Worm (Caenorhabditis elegans) whole organism, young adult: ENCODE data around the gene siah-1.

Source experiments
- B0336.3 ChIP-seq: fragments of 200-800 bp; sonication (Bioruptor generic); IDR thresholded peaks from 2 replicates; pipeline ENCODE4 v1.3.6; 2022; ENCODE audit warnings: missing genetic modification characterization, missing compliant biosample characterization
- F49E8.2 ChIP-seq: sonication (generic microtip); optimal IDR thresholded peaks from 3 replicates; lab custom pipeline; 2017; ENCODE audit warnings: missing genetic modification characterization, mild to moderate bottlenecking, missing compliant biosample characterization, antibody characterized with exemption, moderate library complexity; ENCODE audit not compliant: insufficient read depth
- F52B5.7 ChIP-seq: sonication (generic microtip); optimal IDR thresholded peaks from 2 replicates; lab custom pipeline; 2016; ENCODE audit warnings: mild to moderate bottlenecking, missing genetic modification characterization, missing compliant biosample characterization
- Y67H2A.10 ChIP-seq: fragments of 200-800 bp; sonication (Bioruptor generic); conservative IDR thresholded peaks from 2 replicates; pipeline ENCODE4 v1.3.6; 2022; ENCODE audit warnings: missing genetic modification reagents, missing genetic modification characterization, missing compliant biosample characterization
- akir-1 ChIP-seq: fragments of 200-800 bp; sonication (Bioruptor generic); optimal IDR thresholded peaks from 2 replicates; lab custom pipeline; 2018; ENCODE audit warnings: mild to moderate bottlenecking, missing genetic modification characterization, moderate library complexity, missing compliant biosample characterization
- aptf-2 ChIP-seq: fragments of 200-800 bp; sonication (Bioruptor generic); conservative IDR thresholded peaks from 2 replicates; pipeline ENCODE4 v1.3.6; 2022; ENCODE audit warnings: missing genetic modification reagents, missing genetic modification characterization, missing compliant biosample characterization
- aptf-3 ChIP-seq: fragments of 200-800 bp; sonication (Bioruptor generic); IDR thresholded peaks from 2 replicates; pipeline ENCODE4 v1.3.6; 2022; ENCODE audit warnings: missing genetic modification characterization, missing compliant biosample characterization
- attf-3 ChIP-seq: fragments of 200-800 bp; sonication (Bioruptor generic); conservative IDR thresholded peaks from 2 replicates; pipeline ENCODE4 v1.3.6; 2022; ENCODE audit warnings: missing genetic modification reagents, missing genetic modification characterization, missing compliant biosample characterization
- attf-5 ChIP-seq: fragments of 200-800 bp; sonication (Bioruptor generic); optimal IDR thresholded peaks from 2 replicates; lab custom pipeline; 2018; ENCODE audit warnings: mild to moderate bottlenecking, missing genetic modification characterization, missing compliant biosample characterization
- bed-1 ChIP-seq: fragments of 200-800 bp; sonication (Bioruptor generic); IDR thresholded peaks from 2 replicates; pipeline ENCODE4 v1.3.6; 2022; ENCODE audit warnings: missing genetic modification reagents, missing genetic modification characterization, missing compliant biosample characterization
- ccch-3 ChIP-seq: fragments of 200-800 bp; sonication (Bioruptor generic); optimal IDR thresholded peaks from 2 replicates; lab custom pipeline; 2018; ENCODE audit warnings: mild to moderate bottlenecking, missing genetic modification characterization, missing compliant biosample characterization
- cebp-1 ChIP-seq, 2 experiments: fragments of 200-800 bp in 1 of 2; sonication (Bioruptor generic) in 1 of 2; sonication (generic microtip) in 1 of 2; IDR thresholded peaks in 1 of 2; optimal IDR thresholded peaks in 1 of 2; 2 replicates each; pipeline versions ENCODE4 v1.3.6 to Lab custom; 2017 to 2022; ENCODE audit warnings: missing compliant biosample characterization in 2 of 2, missing genetic modification characterization in 2 of 2, mild to moderate bottlenecking in 1 of 2, missing genetic modification reagents in 1 of 2, moderate library complexity in 1 of 2
- ceh-100 ChIP-seq: fragments of 200-800 bp; sonication (Bioruptor generic); IDR thresholded peaks from 2 replicates; pipeline ENCODE4 v1.3.6; 2022; ENCODE audit warnings: missing genetic modification reagents, missing genetic modification characterization, missing compliant biosample characterization
- ceh-40 ChIP-seq: fragments of 200-800 bp; sonication (Bioruptor generic); IDR thresholded peaks from 2 replicates; pipeline ENCODE4 v1.3.6; 2022; ENCODE audit warnings: missing genetic modification characterization, missing compliant biosample characterization
- ceh-79 ChIP-seq: sonication (generic microtip); optimal IDR thresholded peaks from 2 replicates; lab custom pipeline; 2017; ENCODE audit warnings: mild to moderate bottlenecking, missing genetic modification characterization, missing compliant biosample characterization
- dox-1 ChIP-seq: fragments of 200-800 bp; sonication (Bioruptor generic); IDR thresholded peaks from 2 replicates; pipeline ENCODE4 v1.3.6; 2022; ENCODE audit warnings: missing genetic modification reagents, missing genetic modification characterization, missing compliant biosample characterization
- dpl-1 ChIP-seq: fragments of 150-350 bp; optimal IDR thresholded peaks from 2 replicates; lab custom pipeline; 2014; ENCODE audit warnings: missing biosample characterization, missing genetic modification reagents, missing genetic modification characterization
- egl-44 ChIP-seq: fragments of 200-800 bp; sonication (Bioruptor generic); IDR thresholded peaks from 2 replicates; pipeline ENCODE4 v1.3.6; 2022; ENCODE audit warnings: missing genetic modification reagents, missing genetic modification characterization, missing compliant biosample characterization
- ekl-4 ChIP-seq: fragments of 200-800 bp; sonication (Bioruptor generic); IDR thresholded peaks from 2 replicates; pipeline ENCODE4 v1.3.6; 2022; ENCODE audit warnings: missing genetic modification reagents, missing genetic modification characterization, missing compliant biosample characterization
- ets-4 ChIP-seq: fragments of 200-800 bp; sonication (Bioruptor generic); optimal IDR thresholded peaks from 2 replicates; lab custom pipeline; 2018; ENCODE audit warnings: mild to moderate bottlenecking, missing genetic modification characterization, missing compliant biosample characterization
- fkh-3 ChIP-seq: sonication (generic microtip); optimal IDR thresholded peaks from 2 replicates; lab custom pipeline; 2016; ENCODE audit warnings: mild to moderate bottlenecking, missing genetic modification characterization, missing compliant biosample characterization
- hlh-12 ChIP-seq: sonication (generic microtip); optimal IDR thresholded peaks from 2 replicates; lab custom pipeline; 2016; ENCODE audit warnings: missing genetic modification characterization, missing compliant biosample characterization
- hrde-1 ChIP-seq: sonication (generic microtip); optimal IDR thresholded peaks from 2 replicates; lab custom pipeline; 2016; ENCODE audit warnings: missing genetic modification characterization, mild to moderate bottlenecking, missing compliant biosample characterization, moderate library complexity, missing genotype, missing genetic modification reagents, borderline replicate concordance
- hsf-1 ChIP-seq: fragments of 200-800 bp; sonication (Bioruptor generic); IDR thresholded peaks from 2 replicates; pipeline ENCODE4 v1.3.6; 2022; ENCODE audit warnings: missing genetic modification reagents, missing genetic modification characterization, missing compliant biosample characterization
- lag-1 ChIP-seq: fragments of 200-800 bp; sonication (Bioruptor generic); IDR thresholded peaks from 2 replicates; pipeline ENCODE4 v1.3.6; 2022; ENCODE audit warnings: missing genetic modification reagents, missing genetic modification characterization, missing compliant biosample characterization
- lir-1 ChIP-seq: fragments of 200-800 bp; sonication (Bioruptor generic); conservative IDR thresholded peaks from 2 replicates; pipeline ENCODE4 v1.3.6; 2022; ENCODE audit warnings: missing genetic modification reagents, missing genetic modification characterization, missing compliant biosample characterization
- lsl-1 ChIP-seq: fragments of 200-800 bp; sonication (Bioruptor generic); optimal IDR thresholded peaks from 2 replicates; lab custom pipeline; 2018; ENCODE audit warnings: mild to moderate bottlenecking, missing genetic modification characterization, moderate library complexity, missing compliant biosample characterization
- madf-6 ChIP-seq: fragments of 200-800 bp; sonication (Bioruptor generic); IDR thresholded peaks from 2 replicates; pipeline ENCODE4 v1.3.6; 2022; ENCODE audit warnings: missing genetic modification reagents, missing genetic modification characterization, missing compliant biosample characterization
- mcd-1 ChIP-seq: fragments of 200-800 bp; sonication (Bioruptor generic); IDR thresholded peaks from 2 replicates; pipeline ENCODE4 v1.3.6; 2022; ENCODE audit warnings: missing genetic modification reagents, missing genetic modification characterization, missing compliant biosample characterization
- rcor-1 ChIP-seq: fragments of 200-800 bp; sonication (Bioruptor generic); IDR thresholded peaks from 2 replicates; pipeline ENCODE4 v1.3.6; 2022; ENCODE audit warnings: missing genetic modification reagents, missing genetic modification characterization, missing compliant biosample characterization
- rec-8 ChIP-seq, 2 experiments: sonication (generic microtip); optimal IDR thresholded peaks; 2 replicates each; lab custom pipeline; 2016; ENCODE audit warnings: mild to moderate bottlenecking in 2 of 2, missing genetic modification characterization in 2 of 2, missing genetic modification reagents in 2 of 2, missing genotype in 2 of 2, missing biosample characterization in 1 of 2, missing compliant biosample characterization in 1 of 2, moderate library complexity in 1 of 2
- repo-1 ChIP-seq: sonication (generic microtip); optimal IDR thresholded peaks from 2 replicates; lab custom pipeline; 2017; ENCODE audit warnings: mild to moderate bottlenecking, missing genetic modification characterization, missing compliant biosample characterization
- snpc-4 ChIP-seq, 5 experiments: fragments of 150-350 bp in 1 of 5; sonication (generic microtip) in 4 of 5; optimal IDR thresholded peaks; 2 replicates each; lab custom pipeline; 2014 to 2018; ENCODE audit warnings: missing genetic modification characterization in 5 of 5, missing biosample characterization in 3 of 5, antibody characterized with exemption in 2 of 5, mild to moderate bottlenecking in 2 of 5, missing compliant biosample characterization in 2 of 5, missing genotype in 2 of 5, moderate library complexity in 2 of 5, missing genetic modification reagents in 1 of 5
- somi-1 ChIP-seq: fragments of 200-800 bp; sonication (Bioruptor generic); optimal IDR thresholded peaks from 2 replicates; lab custom pipeline; 2018; ENCODE audit warnings: mild to moderate bottlenecking, missing genetic modification characterization, missing compliant biosample characterization
- sptf-2 ChIP-seq: fragments of 200-800 bp; sonication (Bioruptor generic); optimal IDR thresholded peaks from 2 replicates; lab custom pipeline; 2018; ENCODE audit warnings: mild to moderate bottlenecking, missing genetic modification characterization, missing compliant biosample characterization
- zfh-2 ChIP-seq: fragments of 200-800 bp; sonication (Bioruptor generic); conservative IDR thresholded peaks from 2 replicates; pipeline ENCODE4 v1.3.6; 2022; ENCODE audit warnings: missing genetic modification reagents, missing genetic modification characterization, missing compliant biosample characterization

The siah-1 gene

ce11 chrIV:3745806-3746205, 2.0 kb downstream of the siah-1 start (continued):
- TF ChIP-seq ekl-4 (GFP tag; lab: Robert Waterston, UW) (no peak), snpc-4 (GFP tag; optimal IDR thresholded peaks at IDR 0.05; lab: Kevin White, UChicago) (no peak), snpc-4 (tag; optimal IDR thresholded peaks at IDR 0.05; lab: Kevin White, UChicago) (no peak), repo-1 (tag; lab: Kevin White, UChicago) (peak; percentile 42), aptf-3 (GFP tag; lab: Robert Waterston, UW) (no peak), lsl-1 (GFP tag; lab: Kevin White, UChicago) (no peak), sptf-2 (GFP tag; lab: Kevin White, UChicago) (no peak), somi-1 (GFP tag; lab: Kevin White, UChicago) (no peak), mcd-1 (GFP tag; lab: Robert Waterston, UW) (no peak), F49E8.2 (tag; lab: Kevin White, UChicago) (no peak), hsf-1 (GFP tag; lab: Robert Waterston, UW) (no peak), attf-5 (GFP tag; lab: Kevin White, UChicago) (no peak), F52B5.7 (tag; lab: Kevin White, UChicago) (no peak), cebp-1 (GFP tag; IDR thresholded peaks at IDR 0.05; lab: Robert Waterston, UW) (no peak), cebp-1 (tag; optimal IDR thresholded peaks at IDR 0.05; lab: Kevin White, UChicago) (peak; percentile 8), zfh-2 (GFP tag; lab: Robert Waterston, UW) (peak; percentile 56), attf-3 (GFP tag; lab: Robert Waterston, UW) (no peak), ets-4 (GFP tag; lab: Kevin White, UChicago) (peak; percentile 15), egl-44 (GFP tag; lab: Robert Waterston, UW) (no peak)
- TF ChIP-seq, all 124 proteins: peak for 7

- no peak for TF ChIP-seq rcor-1
- no peak for TF ChIP-seq akir-1 (GFP tag; lab: Kevin White, UChicago)
- TF ChIP-seq B0336.3 (GFP tag; lab: Robert Waterston, UW) = no peak
- TF ChIP-seq ccch-3 = no peak
- TF ChIP-seq lag-1 (GFP tag; lab: Robert Waterston, UW) = no peak
- no peak for TF ChIP-seq hlh-12 (tag; lab: Kevin White, UChicago)
- no peak for TF ChIP-seq bed-1 (GFP tag; lab: Robert Waterston, UW)
- no peak for TF ChIP-seq rec-8 (tag; optimal IDR thresholded peaks at IDR 0.05; lab: Kevin White, UChicago)
- no peak for TF ChIP-seq attf-3 (GFP tag; lab: Robert Waterston, UW)
- TF ChIP-seq madf-6 = no peak
- no peak for TF ChIP-seq ceh-40 (GFP tag; lab: Robert Waterston, UW)
- no peak for TF ChIP-seq hrde-1 (tag; lab: Kevin White, UChicago)
- TF ChIP-seq lir-1 (GFP tag; lab: Robert Waterston, UW) = no peak
- TF ChIP-seq ceh-100 (GFP tag; lab: Robert Waterston, UW) = no peak
- no peak for TF ChIP-seq Y67H2A.10 (GFP tag; lab: Robert Waterston, UW)
- TF ChIP-seq dox-1 (GFP tag; lab: Robert Waterston, UW) = no peak
- TF ChIP-seq aptf-2 (GFP tag; lab: Robert Waterston, UW) = no peak
- no peak for TF ChIP-seq dpl-1
- TF ChIP-seq ceh-79 (tag; lab: Kevin White, UChicago) = no peak
- no peak for TF ChIP-seq fkh-3 (tag; lab: Kevin White, UChicago)
These were observed 7.2 kb downstream of the siah-1 start, which contains the start of gene ugt-45 for ce11 chrIV:3751001-3751400. Gene ugt-45, minus strand, starts transcription at chrIV:3751101.
